Worm (Caenorhabditis elegans) whole organism, L2 larva: ENCODE measurements around the gene Y50D4B.4.

ENCODE experiments used
- F13H6.1 ChIP-seq: sonication (generic microtip); optimal IDR thresholded peaks from 2 replicates; lab custom pipeline; 2016; ENCODE audit warnings: missing genetic modification characterization, missing compliant biosample characterization
- blmp-1 ChIP-seq: sonication (generic microtip); optimal IDR thresholded peaks from 2 replicates; lab custom pipeline; 2017; ENCODE audit warnings: missing genetic modification characterization, mild to moderate bottlenecking, missing compliant biosample characterization, antibody characterized with exemption, moderate library complexity; ENCODE audit not compliant: insufficient read depth
- ceh-16 ChIP-seq: fragments of 150-350 bp; optimal IDR thresholded peaks from 2 replicates; lab custom pipeline; 2014; ENCODE audit warnings: missing biosample characterization, missing genetic modification characterization
- dmd-4 ChIP-seq: sonication (generic microtip); optimal IDR thresholded peaks from 2 replicates; lab custom pipeline; 2017; ENCODE audit warnings: missing biosample characterization, missing genetic modification characterization
- elt-1 ChIP-seq: fragments of 150-350 bp; optimal IDR thresholded peaks from 2 replicates; lab custom pipeline; 2014; ENCODE audit warnings: missing biosample characterization, missing genetic modification characterization
- lin-11 ChIP-seq: fragments of 150-350 bp; sonication (generic microtip); optimal IDR thresholded peaks from 2 replicates; lab custom pipeline; 2014; ENCODE audit warnings: missing biosample characterization, missing genetic modification characterization, inconsistent platforms, mixed read lengths
- lin-39 ChIP-seq: fragments of 150-350 bp; optimal IDR thresholded peaks from 2 replicates; lab custom pipeline; 2014; ENCODE audit warnings: missing biosample characterization, missing genetic modification reagents, missing genetic modification characterization
- mab-5 ChIP-seq: fragments of 150-350 bp; optimal IDR thresholded peaks from 2 replicates; lab custom pipeline; 2014; ENCODE audit warnings: missing biosample characterization, missing genetic modification characterization
- mbf-1 ChIP-seq: sonication (generic microtip); optimal IDR thresholded peaks from 2 replicates; lab custom pipeline; 2017; ENCODE audit warnings: missing biosample characterization, missing genetic modification characterization
- nhr-11 ChIP-seq: fragments of 150-350 bp; optimal IDR thresholded peaks from 2 replicates; lab custom pipeline; 2014; ENCODE audit warnings: missing biosample characterization, missing genetic modification characterization
- nhr-21 ChIP-seq: fragments of 150-350 bp; optimal IDR thresholded peaks from 2 replicates; lab custom pipeline; 2014; ENCODE audit warnings: missing biosample characterization, missing genetic modification characterization
- nhr-23 ChIP-seq: fragments of 150-350 bp; optimal IDR thresholded peaks from 2 replicates; lab custom pipeline; 2014; ENCODE audit warnings: missing biosample characterization, missing genetic modification reagents, missing genetic modification characterization
- nhr-237 ChIP-seq: fragments of 150-350 bp; optimal IDR thresholded peaks from 2 replicates; lab custom pipeline; 2014; ENCODE audit warnings: missing biosample characterization, missing genetic modification characterization
- nhr-6 ChIP-seq: fragments of 150-350 bp; optimal IDR thresholded peaks from 2 replicates; lab custom pipeline; 2014; ENCODE audit warnings: missing biosample characterization, missing genetic modification characterization
- skn-1 ChIP-seq: sonication (generic microtip); optimal IDR thresholded peaks from 2 replicates; lab custom pipeline; 2017; ENCODE audit warnings: missing biosample characterization, missing genetic modification characterization
- sma-9 ChIP-seq, 2 experiments: fragments of 150-350 bp in 1 of 2; sonication (generic microtip) in 1 of 2; optimal IDR thresholded peaks; 2 replicates each; lab custom pipeline; 2014 to 2016; ENCODE audit warnings: missing genetic modification characterization in 2 of 2, mild to moderate bottlenecking in 1 of 2, missing biosample characterization in 1 of 2, missing compliant biosample characterization in 1 of 2, missing genetic modification reagents in 1 of 2, moderate library complexity in 1 of 2
- snpc-4 ChIP-seq: fragments of 150-350 bp; optimal IDR thresholded peaks from 2 replicates; lab custom pipeline; 2014; ENCODE audit warnings: missing biosample characterization, missing genetic modification characterization
- unc-39 ChIP-seq: fragments of 150-350 bp; optimal IDR thresholded peaks from 2 replicates; lab custom pipeline; 2014; ENCODE audit warnings: missing biosample characterization, missing genetic modification characterization
- zag-1 ChIP-seq: fragments of 150-350 bp; optimal IDR thresholded peaks from 2 replicates; lab custom pipeline; 2014; ENCODE audit warnings: missing biosample characterization, missing genetic modification characterization
- ztf-11 ChIP-seq: sonication (generic microtip); optimal IDR thresholded peaks from 2 replicates; lab custom pipeline; 2017; ENCODE audit warnings: missing biosample characterization, missing genetic modification characterization
- ztf-4 ChIP-seq: fragments of 150-350 bp; optimal IDR thresholded peaks from 2 replicates; lab custom pipeline; 2014; ENCODE audit warnings: missing biosample characterization, missing genetic modification characterization

The Y50D4B.4 gene

DNA sequence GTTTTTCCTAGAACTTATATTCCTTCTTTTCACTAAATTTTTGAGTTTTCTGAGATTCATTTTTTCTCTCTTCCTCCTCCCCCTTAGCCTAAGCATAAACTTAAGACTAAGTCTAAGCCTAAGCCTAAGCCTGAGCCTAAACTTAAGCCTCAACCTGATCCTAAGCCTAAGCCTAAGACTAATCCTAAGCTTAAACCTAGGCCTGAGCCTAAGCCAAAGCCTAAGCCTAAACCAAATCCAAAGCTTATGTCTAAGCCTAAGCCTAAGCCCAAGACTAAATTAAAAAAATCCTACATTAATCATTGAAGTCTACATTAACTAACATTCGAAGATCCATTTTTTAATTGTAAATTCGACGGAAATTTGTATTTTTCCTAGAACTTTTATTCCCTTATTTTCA, 48.3 kb downstream of the Y50D4B.4 start:
- no peak for TF ChIP-seq nhr-6

DNA sequence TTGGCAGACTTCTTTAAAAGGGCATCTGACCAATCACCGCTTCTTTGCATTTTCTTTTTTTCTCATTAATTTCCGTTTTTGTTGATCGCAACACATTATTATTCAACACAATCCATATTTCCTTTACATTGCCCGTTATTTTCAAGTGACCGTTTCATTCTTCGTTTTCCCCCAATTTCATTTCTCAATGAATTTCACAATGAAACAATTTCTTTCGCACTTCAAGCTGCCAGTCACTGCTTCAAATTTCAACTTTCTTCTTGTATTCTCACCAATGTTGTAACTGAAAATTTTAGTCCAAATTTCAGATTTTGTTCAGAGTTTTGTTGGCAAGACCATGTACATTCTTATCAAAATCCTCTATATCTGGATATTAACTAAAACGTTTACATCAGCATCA, 49.0 kb downstream of the Y50D4B.4 start, which contains the start of gene cutl-22:
TSS of gene cutl-22 (plus strand) at position 301 of the 400 bp plus-strand sequence.
- TF ChIP-seq nhr-11 (tag; lab: Kevin White, UChicago) (no peak), snpc-4 (tag; lab: Kevin White, UChicago) (no peak), blmp-1 (tag; lab: Kevin White, UChicago) (no peak), lin-39 (tag; lab: Kevin White, UChicago) (no peak), F13H6.1 (no peak), unc-39 (tag; lab: Kevin White, UChicago) (no peak), skn-1 (no peak), elt-1 (tag; lab: Kevin White, UChicago) (no peak), nhr-23 (tag; lab: Kevin White, UChicago) (no peak), zag-1 (tag; lab: Kevin White, UChicago) (no peak), nhr-6 (no peak), mbf-1 (tag; lab: Kevin White, UChicago) (no peak), sma-9 (GFP tag; optimal IDR thresholded peaks at IDR 0.05; lab: Kevin White, UChicago) (no peak), sma-9 (tag; optimal IDR thresholded peaks at IDR 0.05; lab: Kevin White, UChicago) (no peak), dmd-4 (tag; lab: Kevin White, UChicago) (no peak), nhr-21 (tag; lab: Kevin White, UChicago) (no peak)

DNA sequence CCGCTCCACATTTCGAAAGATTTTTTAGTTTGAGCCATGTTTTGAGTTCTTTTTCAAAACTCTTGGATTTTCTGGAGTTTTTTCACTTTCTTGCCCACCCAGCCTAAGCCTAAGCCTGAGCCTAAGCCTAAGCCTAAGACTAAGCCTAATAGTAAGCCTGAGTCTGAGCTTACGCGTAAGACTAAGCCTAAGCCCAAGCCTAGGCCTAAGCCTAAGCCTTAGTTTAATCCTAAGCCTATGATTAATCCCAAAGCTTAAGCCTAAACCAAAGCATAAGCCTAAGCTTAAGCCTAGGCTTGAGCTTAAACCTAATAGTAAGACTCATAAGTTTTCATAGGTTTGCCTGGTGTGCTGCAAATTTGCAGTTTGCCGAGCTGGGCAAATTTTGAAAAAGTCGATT, 49.8 kb downstream of the Y50D4B.4 start:
- TF ChIP-seq skn-1 (no peak), nhr-237 (tag; lab: Kevin White, UChicago) (no peak), ceh-16 (tag; lab: Kevin White, UChicago) (no peak), unc-39 (tag; lab: Kevin White, UChicago) (no peak), ztf-11 (tag; lab: Kevin White, UChicago) (no peak), mab-5 (tag; lab: Kevin White, UChicago) (no peak), sma-9 (GFP tag; optimal IDR thresholded peaks at IDR 0.05; lab: Kevin White, UChicago) (no peak), sma-9 (tag; optimal IDR thresholded peaks at IDR 0.05; lab: Kevin White, UChicago) (no peak), lin-11 (tag; lab: Kevin White, UChicago) (no peak), ztf-4 (tag; lab: Kevin White, UChicago) (no peak)
